Worm (Caenorhabditis elegans) whole organism, young adult: ENCODE results near the gene str-74.

Source experiments
- F49E8.2 ChIP-seq: sonication (generic microtip); optimal IDR thresholded peaks from 3 replicates; lab custom pipeline; 2017; ENCODE audit warnings: missing genetic modification characterization, mild to moderate bottlenecking, missing compliant biosample characterization, antibody characterized with exemption, moderate library complexity; ENCODE audit not compliant: insufficient read depth
- K12H6.12 ChIP-seq: fragments of 200-800 bp; sonication (Bioruptor generic); optimal IDR thresholded peaks from 2 replicates; lab custom pipeline; 2018; ENCODE audit warnings: mild to moderate bottlenecking, missing genetic modification characterization, missing compliant biosample characterization
- ama-1 ChIP-seq, 3 experiments: fragments of 150-350 bp in 1 of 3; sonication (generic microtip) in 2 of 3; optimal IDR thresholded peaks; 2 replicates each; lab custom pipeline; 2014 to 2018; ENCODE audit warnings: missing biosample characterization in 2 of 3, missing genetic modification characterization in 2 of 3, missing genetic modification reagents in 2 of 3
- atf-7 ChIP-seq: sonication (generic microtip); optimal IDR thresholded peaks from 2 replicates; lab custom pipeline; 2017; ENCODE audit warnings: mild to moderate bottlenecking, missing genetic modification characterization, missing compliant biosample characterization
- him-1 ChIP-seq: sonication (generic microtip); optimal IDR thresholded peaks from 2 replicates; lab custom pipeline; 2016; ENCODE audit warnings: missing genotype, missing genetic modification reagents, missing genetic modification characterization, missing compliant biosample characterization
- hsf-1 ChIP-seq: fragments of 200-800 bp; sonication (Bioruptor generic); IDR thresholded peaks from 2 replicates; pipeline ENCODE4 v1.3.6; 2022; ENCODE audit warnings: missing genetic modification reagents, missing genetic modification characterization, missing compliant biosample characterization
- mel-28 ChIP-seq: sonication (generic microtip); optimal IDR thresholded peaks from 2 replicates; lab custom pipeline; 2016; ENCODE audit warnings: borderline replicate concordance, mild to moderate bottlenecking, missing genetic modification characterization, missing compliant biosample characterization
- pha-4 ChIP-seq: fragments of 150-350 bp; sonication (generic microtip); optimal IDR thresholded peaks from 2 replicates; lab custom pipeline; 2014; ENCODE audit warnings: missing biosample characterization, missing genetic modification reagents, missing genetic modification characterization
- tbp1 ChIP-seq: fragments of 200-800 bp; sonication (Bioruptor generic); optimal IDR thresholded peaks from 2 replicates; lab custom pipeline; 2018; ENCODE audit warnings: mild to moderate bottlenecking, missing genetic modification characterization, missing compliant biosample characterization
- unc-62 ChIP-seq: fragments of 150-350 bp; optimal IDR thresholded peaks from 2 replicates; lab custom pipeline; 2014; ENCODE audit warnings: missing biosample characterization, missing genetic modification reagents, missing genetic modification characterization

DNA sequence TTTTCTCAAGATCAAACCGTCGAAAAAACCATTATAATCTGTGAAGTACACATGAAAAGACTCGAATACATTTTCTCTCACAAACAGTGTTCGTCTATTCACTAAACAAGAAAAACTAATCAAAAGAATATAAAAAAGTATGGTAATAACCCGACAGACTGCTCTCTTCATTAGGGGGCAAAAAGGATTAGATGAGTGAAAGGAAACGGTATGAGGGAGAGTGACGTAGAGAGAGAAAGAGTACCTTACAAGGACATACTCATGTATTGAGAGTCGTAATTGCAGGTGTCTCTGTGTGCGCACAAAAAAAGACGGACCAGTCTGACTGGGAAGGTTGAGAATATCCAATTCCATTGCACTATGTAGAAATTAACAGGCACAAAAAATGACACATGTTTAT is 8.8 kb upstream of the str-74 start:
- TF ChIP-seq unc-62 (GFP tag; lab: Kevin White, UChicago) (no peak), him-1 (tag; lab: Kevin White, UChicago) (no peak), atf-7 (no peak), ama-1 (optimal IDR thresholded peaks at IDR 0.05; lab: Kevin White, UChicago) (no peak), ama-1 (GFP tag; optimal IDR thresholded peaks at IDR 0.05; lab: Kevin White, UChicago) (no peak), F49E8.2 (no peak), mel-28 (tag; lab: Kevin White, UChicago) (no peak), K12H6.12 (tag; lab: Kevin White, UChicago) (no peak), pha-4 (tag; lab: Kevin White, UChicago) (no peak), hsf-1 (no peak), tbp1 (GFP tag; lab: Kevin White, UChicago) (no peak)
